Worm (Caenorhabditis elegans) whole organism, early embryonic: Measurements from ENCODE around the gene Y71H2B.11.
A peak's percentile ranks its signal among the peaks of the same experiment; 100 is the strongest.

ENCODE experiments used
- B0310.2 ChIP-seq: sonication (generic microtip); optimal IDR thresholded peaks from 2 replicates; lab custom pipeline; 2016; ENCODE audit warnings: mild to moderate bottlenecking, missing genetic modification characterization, missing compliant biosample characterization
- F13C5.2 ChIP-seq: sonication (generic microtip); optimal IDR thresholded peaks from 2 replicates; lab custom pipeline; 2017; ENCODE audit warnings: mild to moderate bottlenecking, missing genetic modification characterization, inconsistent platforms, missing compliant biosample characterization
- aly-1 ChIP-seq: sonication (generic microtip); optimal IDR thresholded peaks from 2 replicates; lab custom pipeline; 2016; ENCODE audit warnings: missing genetic modification characterization, missing compliant biosample characterization
- ama-1 ChIP-seq: fragments of 150-350 bp; optimal IDR thresholded peaks from 2 replicates; lab custom pipeline; 2014
- ceh-13 ChIP-seq: fragments of 200-800 bp; sonication (Bioruptor generic); optimal IDR thresholded peaks from 2 replicates; lab custom pipeline; 2018; ENCODE audit warnings: mild to moderate bottlenecking, missing genetic modification characterization, missing compliant biosample characterization
- ceh-36 ChIP-seq: sonication (generic microtip); optimal IDR thresholded peaks from 2 replicates; lab custom pipeline; 2016; ENCODE audit warnings: missing genetic modification characterization, inconsistent platforms, missing compliant biosample characterization
- ets-7 ChIP-seq: sonication (generic microtip); optimal IDR thresholded peaks from 2 replicates; lab custom pipeline; 2016; ENCODE audit warnings: missing genotype, missing genetic modification characterization, missing compliant biosample characterization
- flt-1 ChIP-seq: fragments of 200-800 bp; sonication (Bioruptor generic); IDR thresholded peaks from 2 replicates; pipeline ENCODE4 v1.3.6; 2022; ENCODE audit warnings: missing genetic modification characterization, missing compliant biosample characterization
- hmbx-1 ChIP-seq: sonication (generic microtip); optimal IDR thresholded peaks from 2 replicates; lab custom pipeline; 2016; ENCODE audit warnings: mild to moderate bottlenecking, missing genetic modification characterization, missing compliant biosample characterization
- hmg-4 ChIP-seq: fragments of 200-800 bp; sonication (Bioruptor generic); optimal IDR thresholded peaks from 2 replicates; lab custom pipeline; 2018; ENCODE audit warnings: mild to moderate bottlenecking, missing genetic modification characterization, missing compliant biosample characterization
- hnd-1 ChIP-seq: sonication (generic microtip); optimal IDR thresholded peaks from 2 replicates; lab custom pipeline; 2016; ENCODE audit warnings: missing genetic modification characterization, missing compliant biosample characterization
- pes-1 ChIP-seq: fragments of 200-800 bp; sonication (Bioruptor generic); IDR thresholded peaks from 2 replicates; pipeline ENCODE4 v1.3.6; 2022; ENCODE audit warnings: missing genetic modification reagents, missing genetic modification characterization, missing compliant biosample characterization
- scrt-1 ChIP-seq: fragments of 200-800 bp; sonication (Bioruptor generic); IDR thresholded peaks from 2 replicates; pipeline ENCODE4 v1.3.6; 2022; ENCODE audit warnings: missing genetic modification characterization, missing compliant biosample characterization
- sea-1 ChIP-seq: fragments of 200-800 bp; sonication (Bioruptor generic); conservative IDR thresholded peaks from 2 replicates; pipeline ENCODE4 v1.3.6; 2022; ENCODE audit warnings: missing genetic modification characterization, missing compliant biosample characterization
- tbx-11 ChIP-seq: fragments of 200-800 bp; sonication (Bioruptor generic); IDR thresholded peaks from 2 replicates; pipeline ENCODE4 v1.3.6; 2022; ENCODE audit warnings: missing genetic modification characterization, missing compliant biosample characterization
- tbx-37 ChIP-seq: fragments of 200-800 bp; sonication (Bioruptor generic); conservative IDR thresholded peaks from 2 replicates; pipeline ENCODE4 v1.3.6; 2022; ENCODE audit warnings: missing genetic modification reagents, missing genetic modification characterization, missing compliant biosample characterization
- tra-4 ChIP-seq: sonication (generic microtip); optimal IDR thresholded peaks from 2 replicates; lab custom pipeline; 2017; ENCODE audit warnings: missing genetic modification characterization, missing compliant biosample characterization

Y71H2B.11 gene

ce11 chrIII:2632819-2633398 lies 29.1 kb downstream of the Y71H2B.11 start:
- TF ChIP-seq hmg-4 (GFP tag; lab: Kevin White, UChicago) (no peak), ama-1 (lab: Kevin White, UChicago) (no peak)

ce11 chrIII:2634577-2634976 lies 30.8 kb downstream of the Y71H2B.11 start:
- TF ChIP-seq hmg-4 (GFP tag; lab: Kevin White, UChicago) (no peak), sea-1 (GFP tag; lab: Robert Waterston, UW) (no peak), hnd-1 (no peak), B0310.2 (tag; lab: Kevin White, UChicago) (no peak)

ce11 chrIII:2636137-2636536 lies 32.4 kb downstream of the Y71H2B.11 start, which contains the start of gene zmp-2:
zmp-2 (plus strand) TSS chrIII:2636383.
- TF ChIP-seq tbx-11 (GFP tag; lab: Robert Waterston, UW) = no peak
- TF ChIP-seq ceh-13 (GFP tag; lab: Kevin White, UChicago) = no peak
- no peak for TF ChIP-seq ama-1 (lab: Kevin White, UChicago)
- TF ChIP-seq hnd-1 = no peak
- TF ChIP-seq sea-1 (GFP tag; lab: Robert Waterston, UW) = no peak
- no peak for TF ChIP-seq hmbx-1 (tag; lab: Kevin White, UChicago)
- TF ChIP-seq B0310.2 (tag; lab: Kevin White, UChicago) = no peak
- TF ChIP-seq aly-1 (tag; lab: Kevin White, UChicago) = no peak
- no peak for TF ChIP-seq flt-1 (GFP tag; lab: Robert Waterston, UW)
- TF ChIP-seq tra-4 (tag; lab: Kevin White, UChicago) = no peak
- no peak for TF ChIP-seq F13C5.2 (tag; lab: Kevin White, UChicago)
- no peak for TF ChIP-seq tbx-37 (GFP tag; lab: Robert Waterston, UW)
- TF ChIP-seq scrt-1 (GFP tag; lab: Robert Waterston, UW) = no peak
- no peak for TF ChIP-seq ets-7 (tag; lab: Kevin White, UChicago)
- TF ChIP-seq pes-1 (GFP tag; lab: Robert Waterston, UW) = no peak
- no peak for TF ChIP-seq hmg-4 (GFP tag; lab: Kevin White, UChicago)
- no peak for TF ChIP-seq ceh-36 (tag; lab: Kevin White, UChicago)

- TF ChIP-seq ama-1 (lab: Kevin White, UChicago) (no peak), ets-7 (tag; lab: Kevin White, UChicago) (no peak), ceh-36 (tag; lab: Kevin White, UChicago) (peak; percentile 52)
Observed at ce11 chrIII:2641659-2642058, 37.9 kb downstream of the Y71H2B.11 start.

ce11 chrIII:2647194-2647925 lies 43.6 kb downstream of the Y71H2B.11 start:
- TF ChIP-seq hnd-1 (no peak), ceh-36 (tag; lab: Kevin White, UChicago) (peak; percentile 47)

- no peak for TF ChIP-seq F13C5.2 (tag; lab: Kevin White, UChicago)
- no peak for TF ChIP-seq flt-1 (GFP tag; lab: Robert Waterston, UW)
- TF ChIP-seq aly-1 (tag; lab: Kevin White, UChicago) = no peak
- no peak for TF ChIP-seq tbx-37 (GFP tag; lab: Robert Waterston, UW)
- no peak for TF ChIP-seq ceh-13 (GFP tag; lab: Kevin White, UChicago)
- TF ChIP-seq pes-1 (GFP tag; lab: Robert Waterston, UW) = no peak
Observed at ce11 chrIII:2651519-2651918, 47.7 kb downstream of the Y71H2B.11 start.

ce11 chrIII:2652704-2653566 lies 49.2 kb downstream of the Y71H2B.11 start:
- TF ChIP-seq pes-1 (GFP tag; lab: Robert Waterston, UW) = no peak
- TF ChIP-seq sea-1 (GFP tag; lab: Robert Waterston, UW) = no peak
- TF ChIP-seq B0310.2 (tag; lab: Kevin White, UChicago) = no peak
- no peak for TF ChIP-seq hmg-4 (GFP tag; lab: Kevin White, UChicago)
- TF ChIP-seq hmbx-1 (tag; lab: Kevin White, UChicago) = no peak
- no peak for TF ChIP-seq tbx-11 (GFP tag; lab: Robert Waterston, UW)
- TF ChIP-seq tbx-37 (GFP tag; lab: Robert Waterston, UW) = no peak
- no peak for TF ChIP-seq ama-1 (lab: Kevin White, UChicago)
- no peak for TF ChIP-seq flt-1 (GFP tag; lab: Robert Waterston, UW)
- TF ChIP-seq F13C5.2 (tag; lab: Kevin White, UChicago) = no peak
- TF ChIP-seq aly-1 (tag; lab: Kevin White, UChicago) = no peak
- no peak for TF ChIP-seq tra-4 (tag; lab: Kevin White, UChicago)
- TF ChIP-seq hnd-1 = no peak
- TF ChIP-seq ceh-36 (tag; lab: Kevin White, UChicago) = no peak
- no peak for TF ChIP-seq ceh-13 (GFP tag; lab: Kevin White, UChicago)
